Fruit fly (Drosophila melanogaster) whole organism, adult: Measurements from ENCODE around the gene MBD-like.

ENCODE experiments used
- CG11617 ChIP-seq: fragments of 200-800 bp; sonication (Bioruptor generic); optimal IDR thresholded peaks from 2 replicates; lab custom pipeline; 2017; ENCODE audit warnings: mild to moderate bottlenecking, missing biosample characterization, missing genetic modification reagents, missing genetic modification characterization
- CG12768 ChIP-seq: fragments of 200-800 bp; sonication (Bioruptor generic); optimal IDR thresholded peaks from 2 replicates; lab custom pipeline; 2017; ENCODE audit warnings: missing biosample characterization, missing genetic modification characterization, mild to moderate bottlenecking, moderate library complexity, missing genetic modification reagents
- CG14711 ChIP-seq: fragments of 200-800 bp; sonication (Bioruptor generic); optimal IDR thresholded peaks from 2 replicates; lab custom pipeline; 2018; ENCODE audit warnings: missing biosample characterization, mild to moderate bottlenecking, missing genetic modification characterization, moderate library complexity
- CG1620 ChIP-seq: fragments of 200-800 bp; sonication (Bioruptor generic); optimal IDR thresholded peaks from 2 replicates; lab custom pipeline; 2016; ENCODE audit warnings: missing biosample characterization, missing genetic modification characterization
- CG33017 ChIP-seq: fragments of 200-800 bp; sonication (Bioruptor generic); optimal IDR thresholded peaks from 2 replicates; lab custom pipeline; 2018; ENCODE audit warnings: missing biosample characterization, mild to moderate bottlenecking, missing genetic modification characterization, moderate library complexity
- CG5204 ChIP-seq: fragments of 200-800 bp; sonication (Bioruptor generic); optimal IDR thresholded peaks from 2 replicates; lab custom pipeline; 2016; ENCODE audit warnings: missing biosample characterization, missing genetic modification characterization
- CG7045 ChIP-seq: fragments of 200-800 bp; sonication (Bioruptor generic); optimal IDR thresholded peaks from 2 replicates; lab custom pipeline; 2017; ENCODE audit warnings: missing biosample characterization, mild to moderate bottlenecking, missing genetic modification characterization
- CG7101 ChIP-seq: fragments of 200-800 bp; sonication (Bioruptor generic); optimal IDR thresholded peaks from 2 replicates; lab custom pipeline; 2018; ENCODE audit warnings: missing biosample characterization, mild to moderate bottlenecking, missing genetic modification characterization, moderate library complexity
- Clk ChIP-seq: fragments of 200-800 bp; sonication (Bioruptor generic); optimal IDR thresholded peaks from 2 replicates; lab custom pipeline; 2017; ENCODE audit warnings: missing biosample characterization, missing genetic modification characterization
- Crg-1 ChIP-seq: fragments of 200-800 bp; sonication (Bioruptor generic); optimal IDR thresholded peaks from 2 replicates; lab custom pipeline; 2016; ENCODE audit warnings: missing biosample characterization, missing genetic modification characterization
- Hr96 ChIP-seq: fragments of 200-800 bp; sonication (Bioruptor generic); optimal IDR thresholded peaks from 2 replicates; lab custom pipeline; 2016; ENCODE audit warnings: missing biosample characterization, missing genetic modification characterization
- Mnt ChIP-seq: fragments of 200-800 bp; sonication (Bioruptor generic); optimal IDR thresholded peaks from 2 replicates; lab custom pipeline; 2016; ENCODE audit warnings: missing biosample characterization, mild to moderate bottlenecking, missing genetic modification characterization
- bab1 ChIP-seq: fragments of 200-800 bp; sonication (Bioruptor generic); optimal IDR thresholded peaks from 3 replicates; lab custom pipeline; 2019; ENCODE audit warnings: missing biosample characterization, mild to moderate bottlenecking, missing genetic modification characterization, moderate library complexity
- cic ChIP-seq: fragments of 200-800 bp; sonication (Bioruptor generic); optimal IDR thresholded peaks from 2 replicates; lab custom pipeline; 2017; ENCODE audit warnings: missing biosample characterization, mild to moderate bottlenecking, missing genetic modification characterization, moderate library complexity
- cnc ChIP-seq, 2 experiments: fragments of >200 bp; optimal IDR thresholded peaks; 2 replicates each; lab custom pipeline; 2017
- kay ChIP-seq: fragments of 200-800 bp; sonication (Bioruptor generic); peaks from one replicate; lab custom pipeline; 2016; ENCODE audit warnings: missing biosample characterization, missing genetic modification characterization, borderline replicate concordance
- ovo ChIP-seq: fragments of 200-800 bp; sonication (Bioruptor generic); optimal IDR thresholded peaks from 2 replicates; lab custom pipeline; 2016; ENCODE audit warnings: missing biosample characterization, missing genetic modification characterization
- pad ChIP-seq: fragments of 200-800 bp; sonication (Bioruptor generic); optimal IDR thresholded peaks from 3 replicates; lab custom pipeline; 2017; ENCODE audit warnings: missing biosample characterization, missing genetic modification characterization, mild to moderate bottlenecking, moderate library complexity, missing genetic modification reagents
- tj ChIP-seq: fragments of 200-800 bp; sonication (Bioruptor generic); optimal IDR thresholded peaks from 3 replicates; lab custom pipeline; 2017; ENCODE audit warnings: missing biosample characterization, mild to moderate bottlenecking, missing genetic modification characterization, moderate library complexity
- toe ChIP-seq: fragments of 200-800 bp; sonication (Bioruptor generic); optimal IDR thresholded peaks from 2 replicates; lab custom pipeline; 2016; ENCODE audit warnings: missing biosample characterization, missing genetic modification characterization

The MBD-like gene

dm6 chr3R:9570114-9570513 lies 10.6 kb downstream of the MBD-like start, which contains the start of gene CG16790:
CG16790 (minus strand) TSS chr3R:9570214.
- TF ChIP-seq CG5204 (no peak), bab1 (GFP tag; lab: Kevin White, UChicago) (no peak), CG12768 (no peak), ovo (GFP tag; lab: Kevin White, UChicago) (no peak), CG33017 (no peak), kay (GFP tag; lab: Kevin White, UChicago) (no peak), Crg-1 (no peak), CG11617 (GFP tag; lab: Kevin White, UChicago) (no peak), Hr96 (GFP tag; lab: Kevin White, UChicago) (no peak), CG1620 (GFP tag; lab: Kevin White, UChicago) (no peak), Mnt (GFP tag; lab: Kevin White, UChicago) (no peak)

- TF ChIP-seq kay (GFP tag; lab: Kevin White, UChicago), result no peak
- peak; percentile 94 for TF ChIP-seq cic (GFP tag; lab: Kevin White, UChicago)
- TF ChIP-seq CG33017, result peak; percentile 10
- peak; percentile 13 for TF ChIP-seq CG12768
- TF ChIP-seq cnc (optimal IDR thresholded peaks at IDR 0.05; lab: Kevin White, UChicago), result peak in 1 of 2 experiments; percentile 78
- no peak for TF ChIP-seq CG14711 (tag; lab: Kevin White, UChicago)
- TF ChIP-seq Mnt (GFP tag; lab: Kevin White, UChicago), result peak; percentile 30
These were observed 11.1 kb downstream of the MBD-like start for dm6 chr3R:9570657-9571056.

- no peak for TF ChIP-seq pad (GFP tag; lab: Kevin White, UChicago)
- no peak for TF ChIP-seq bab1 (GFP tag; lab: Kevin White, UChicago)
- TF ChIP-seq Crg-1, result no peak
- TF ChIP-seq CG14711 (tag; lab: Kevin White, UChicago), result no peak
- peak; percentile 85 for TF ChIP-seq cic (GFP tag; lab: Kevin White, UChicago)
- no peak for TF ChIP-seq CG11617 (GFP tag; lab: Kevin White, UChicago)
- TF ChIP-seq CG5204, result no peak
- TF ChIP-seq cnc (optimal IDR thresholded peaks at IDR 0.05; lab: Kevin White, UChicago), result no peak
- TF ChIP-seq Mnt (GFP tag; lab: Kevin White, UChicago), result peak; percentile 1
- no peak for TF ChIP-seq CG12768
- TF ChIP-seq CG7101, result peak; percentile 10
These were observed 12.0 kb downstream of the MBD-like start, which contains the start of gene CG9396 for dm6 chr3R:9571523-9571922. CG9396 (minus strand) TSS chr3R:9571623.

dm6 chr3R:9572929-9573811 lies 13.6 kb downstream of the MBD-like start:
- TF ChIP-seq cic (GFP tag; lab: Kevin White, UChicago) (peak; percentile 89), bab1 (GFP tag; lab: Kevin White, UChicago) (no peak), pad (GFP tag; lab: Kevin White, UChicago) (no peak)

dm6 chr3R:9573812-9574587 lies 14.4 kb downstream of the MBD-like start, which contains the start of gene CG9399:
CG9399 (minus strand) TSS chr3R:9574211.
- TF ChIP-seq kay (GFP tag; lab: Kevin White, UChicago), result no peak
- peak; percentile 99 for TF ChIP-seq CG11617 (GFP tag; lab: Kevin White, UChicago)
- peak; percentile 97 for TF ChIP-seq Clk (GFP tag; lab: Kevin White, UChicago)
- peak; percentile 98 for TF ChIP-seq Crg-1
- TF ChIP-seq cic (GFP tag; lab: Kevin White, UChicago), result peak; percentile 78
- TF ChIP-seq tj (GFP tag; lab: Kevin White, UChicago), result peak; percentile 95
- TF ChIP-seq ovo (GFP tag; lab: Kevin White, UChicago), result peak; percentile 93
- TF ChIP-seq CG7101, result peak; percentile 99
- TF ChIP-seq pad (GFP tag; lab: Kevin White, UChicago), result peak; percentile 92
- peak; percentile 96 for TF ChIP-seq Mnt (GFP tag; lab: Kevin White, UChicago)
- TF ChIP-seq bab1 (GFP tag; lab: Kevin White, UChicago), result peak; percentile 97
- TF ChIP-seq CG7045 (GFP tag; lab: Kevin White, UChicago), result peak; percentile 98
- peak; percentile 98 for TF ChIP-seq CG33017
- peak; percentile 98 for TF ChIP-seq CG12768
- peak; percentile 98 for TF ChIP-seq CG5204
- TF ChIP-seq CG14711 (tag; lab: Kevin White, UChicago), result peak; percentile 97
- TF ChIP-seq CG1620 (GFP tag; lab: Kevin White, UChicago), result peak; percentile 99
- peak; percentile 93 for TF ChIP-seq Hr96 (GFP tag; lab: Kevin White, UChicago)
- no peak for TF ChIP-seq cnc (optimal IDR thresholded peaks at IDR 0.05; lab: Kevin White, UChicago)
- peak; percentile 97 for TF ChIP-seq toe (GFP tag; lab: Kevin White, UChicago)
